Worm (Caenorhabditis elegans) whole organism, L3 larva: ENCODE results near the gene fpn-1.2.

Experiments
- ama-1 ChIP-seq: fragments of 150-350 bp; optimal IDR thresholded peaks from 2 replicates; lab custom pipeline; 2018
- elt-1 ChIP-seq: fragments of 150-350 bp; optimal IDR thresholded peaks from 2 replicates; lab custom pipeline; 2014; ENCODE audit warnings: missing biosample characterization, missing genetic modification characterization
- lin-15B ChIP-seq: fragments of 150-350 bp; optimal IDR thresholded peaks from 2 replicates; lab custom pipeline; 2014; ENCODE audit warnings: missing biosample characterization, missing genetic modification characterization
- lin-39 ChIP-seq: fragments of 150-350 bp; optimal IDR thresholded peaks from 2 replicates; lab custom pipeline; 2018; ENCODE audit warnings: missing biosample characterization, missing genetic modification reagents, missing genetic modification characterization
- mdl-1 ChIP-seq: fragments of 150-350 bp; optimal IDR thresholded peaks from 2 replicates; lab custom pipeline; 2014; ENCODE audit warnings: missing biosample characterization, missing genetic modification characterization
- nfya-1 ChIP-seq: sonication (generic microtip); optimal IDR thresholded peaks from 2 replicates; lab custom pipeline; 2017; ENCODE audit warnings: missing genetic modification characterization, mild to moderate bottlenecking, missing compliant biosample characterization, antibody characterized with exemption, moderate library complexity; ENCODE audit not compliant: insufficient read depth
- nhr-76 ChIP-seq: fragments of 150-350 bp; sonication (generic microtip); optimal IDR thresholded peaks from 5 replicates; lab custom pipeline; 2014; ENCODE audit warnings: missing biosample characterization, missing genetic modification characterization
- nhr-77 ChIP-seq: fragments of 150-350 bp; optimal IDR thresholded peaks from 2 replicates; lab custom pipeline; 2014; ENCODE audit warnings: missing biosample characterization, missing genetic modification characterization
- pha-4 ChIP-seq: fragments of 150-350 bp; optimal IDR thresholded peaks from 2 replicates; lab custom pipeline; 2014; ENCODE audit warnings: missing biosample characterization, missing genetic modification reagents, missing genetic modification characterization
- pqm-1 ChIP-seq: fragments of 150-350 bp; optimal IDR thresholded peaks from 2 replicates; lab custom pipeline; 2017; ENCODE audit warnings: missing biosample characterization, missing genetic modification characterization, inconsistent platforms
- sea-2 ChIP-seq: fragments of 150-350 bp; sonication (generic microtip); optimal IDR thresholded peaks from 4 replicates; lab custom pipeline; 2014; ENCODE audit warnings: missing biosample characterization, missing genetic modification reagents, missing genetic modification characterization
- snpc-4 ChIP-seq: fragments of 150-350 bp; optimal IDR thresholded peaks from 2 replicates; lab custom pipeline; 2014; ENCODE audit warnings: missing biosample characterization, missing genetic modification characterization
- zag-1 ChIP-seq: fragments of 150-350 bp; optimal IDR thresholded peaks from 2 replicates; lab custom pipeline; 2014; ENCODE audit warnings: missing biosample characterization, missing genetic modification characterization

DNA sequence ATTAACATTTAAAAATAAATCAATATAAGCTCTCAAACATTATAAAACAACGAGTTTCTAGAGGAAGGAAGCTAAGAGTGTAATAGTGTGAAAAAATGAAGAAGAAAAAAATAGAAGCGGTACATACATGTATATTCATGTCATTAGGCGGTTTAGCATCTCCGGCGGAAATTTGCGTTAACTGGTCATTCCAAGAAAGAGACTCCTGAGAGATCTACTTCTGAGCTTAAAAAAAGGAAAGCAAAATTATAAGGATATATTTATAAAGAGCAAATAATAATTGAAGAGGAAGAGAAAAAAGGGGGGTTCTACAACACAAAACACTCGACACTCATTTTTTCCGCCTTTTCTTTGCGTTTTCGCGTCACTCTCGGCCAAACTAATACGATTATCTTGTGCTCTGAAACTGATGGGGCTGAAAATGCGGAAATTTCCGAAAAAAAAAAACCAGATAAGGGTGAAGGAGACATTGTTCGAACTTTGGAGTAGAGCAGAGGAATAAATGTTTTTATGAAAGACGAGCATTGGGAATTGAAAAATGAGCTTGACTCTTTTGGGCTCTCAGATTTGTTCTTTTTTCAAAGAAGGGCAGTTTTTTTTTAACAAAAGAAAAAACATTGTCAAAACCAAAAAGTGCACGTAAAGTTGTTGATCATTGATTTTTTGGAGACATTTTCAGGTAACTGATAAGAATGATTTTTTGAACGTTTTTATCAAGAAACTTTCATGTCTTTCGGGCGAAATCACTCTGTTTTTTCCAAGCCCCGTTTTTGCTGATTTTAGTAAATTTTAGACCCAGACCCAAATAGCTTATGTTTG, 49.7 kb downstream of the fpn-1.2 start:
- TF ChIP-seq ama-1 (lab: Kevin White, UChicago) (no peak), lin-15B (tag; lab: Kevin White, UChicago) (no peak), mdl-1 (tag; lab: Kevin White, UChicago) (no peak), pqm-1 (peak; percentile 42), pha-4 (tag; lab: Kevin White, UChicago) (no peak), sea-2 (GFP tag; lab: Kevin White, UChicago) (no peak), nfya-1 (tag; lab: Kevin White, UChicago) (no peak), snpc-4 (no peak), zag-1 (no peak), lin-39 (no peak), nhr-77 (no peak), elt-1 (tag; lab: Kevin White, UChicago) (no peak), nhr-76 (tag; lab: Kevin White, UChicago) (no peak)
